Worm (Caenorhabditis elegans) whole organism, L1 larva: ENCODE measurements around the gene F13B12.3.

ENCODE experiments used
- C16A3.4 ChIP-seq: fragments of 150-350 bp; optimal IDR thresholded peaks from 2 replicates; lab custom pipeline; 2014; ENCODE audit warnings: missing biosample characterization, missing genetic modification characterization
- C34B4.2 ChIP-seq: sonication (generic microtip); optimal IDR thresholded peaks from 2 replicates; lab custom pipeline; 2017; ENCODE audit warnings: mild to moderate bottlenecking, missing genetic modification characterization, missing compliant biosample characterization
- F16B12.6 ChIP-seq: fragments of 150-350 bp; optimal IDR thresholded peaks from 2 replicates; lab custom pipeline; 2014; ENCODE audit warnings: missing biosample characterization, missing genetic modification characterization
- aha-1 ChIP-seq: fragments of 150-350 bp; optimal IDR thresholded peaks from 2 replicates; lab custom pipeline; 2014; ENCODE audit warnings: missing biosample characterization, missing genetic modification characterization
- alr-1 ChIP-seq: fragments of 200-800 bp; sonication (Bioruptor generic); optimal IDR thresholded peaks from 2 replicates; lab custom pipeline; 2018; ENCODE audit warnings: borderline replicate concordance, mild to moderate bottlenecking, missing genetic modification characterization, missing compliant biosample characterization
- ama-1 ChIP-seq: fragments of 150-350 bp; optimal IDR thresholded peaks from 2 replicates; lab custom pipeline; 2014
- ceh-63 ChIP-seq: fragments of 200-800 bp; sonication (Bioruptor generic); optimal IDR thresholded peaks from 2 replicates; lab custom pipeline; 2018; ENCODE audit warnings: mild to moderate bottlenecking, missing genetic modification characterization, missing compliant biosample characterization
- ceh-8 ChIP-seq: fragments of 200-800 bp; sonication (Bioruptor generic); optimal IDR thresholded peaks from 2 replicates; lab custom pipeline; 2018; ENCODE audit warnings: mild to moderate bottlenecking, missing genetic modification characterization, moderate library complexity, missing compliant biosample characterization
- ceh-88 ChIP-seq: fragments of 200-800 bp; sonication (Bioruptor generic); IDR thresholded peaks from 2 replicates; pipeline ENCODE4 v1.3.6; 2022; ENCODE audit warnings: missing genetic modification characterization, missing compliant biosample characterization
- ceh-90 ChIP-seq: sonication (generic microtip); optimal IDR thresholded peaks from 2 replicates; lab custom pipeline; 2016; ENCODE audit warnings: missing genetic modification characterization, missing compliant biosample characterization
- dpl-1 ChIP-seq, 3 experiments: fragments of 150-350 bp in 2 of 3; sonication (generic microtip) in 1 of 3; optimal IDR thresholded peaks; 2 replicates each; lab custom pipeline; 2014 to 2017; ENCODE audit warnings: missing biosample characterization in 3 of 3, missing genetic modification characterization in 3 of 3, missing genetic modification reagents in 3 of 3
- dsc-1 ChIP-seq: sonication (generic microtip); optimal IDR thresholded peaks from 2 replicates; lab custom pipeline; 2016; ENCODE audit warnings: mild to moderate bottlenecking, missing genetic modification characterization, missing compliant biosample characterization
- efl-1 ChIP-seq, 4 experiments: fragments of 150-350 bp; optimal IDR thresholded peaks in 3 of 4; peaks in 1 of 4; 1 replicate in 1 of 4; 2 replicates in 3 of 4; lab custom pipeline; 2014; ENCODE audit warnings: missing biosample characterization in 2 of 4, missing genetic modification characterization in 2 of 4, missing genetic modification reagents in 2 of 4
- efl-3 ChIP-seq: fragments of 200-800 bp; sonication (Bioruptor generic); optimal IDR thresholded peaks from 2 replicates; lab custom pipeline; 2018; ENCODE audit warnings: mild to moderate bottlenecking, missing genetic modification characterization, missing compliant biosample characterization
- egl-13 ChIP-seq: sonication (generic microtip); optimal IDR thresholded peaks from 2 replicates; lab custom pipeline; 2016; ENCODE audit warnings: missing genotype, missing genetic modification reagents, missing genetic modification characterization, missing compliant biosample characterization
- elt-2 ChIP-seq: sonication (generic microtip); optimal IDR thresholded peaks from 2 replicates; lab custom pipeline; 2016; ENCODE audit warnings: missing genetic modification characterization, mild to moderate bottlenecking, inconsistent platforms, missing compliant biosample characterization, missing genetic modification reagents
- fkh-10 ChIP-seq: sonication (generic microtip); optimal IDR thresholded peaks from 2 replicates; lab custom pipeline; 2017; ENCODE audit warnings: missing biosample characterization, missing genetic modification reagents, missing genetic modification characterization
- fkh-4 ChIP-seq: sonication (generic microtip); optimal IDR thresholded peaks from 2 replicates; lab custom pipeline; 2016; ENCODE audit warnings: missing compliant biosample characterization, missing genetic modification characterization, borderline replicate concordance
- fkh-8 ChIP-seq: sonication (generic microtip); optimal IDR thresholded peaks from 2 replicates; lab custom pipeline; 2016; ENCODE audit warnings: mild to moderate bottlenecking, missing genetic modification characterization, missing compliant biosample characterization
- grh-1 ChIP-seq: fragments of 200-800 bp; sonication (Bioruptor generic); IDR thresholded peaks from 2 replicates; pipeline ENCODE4 v1.3.6; 2022; ENCODE audit warnings: missing genetic modification reagents, missing genetic modification characterization, missing compliant biosample characterization
- hlh-17 ChIP-seq: fragments of 200-800 bp; sonication (Bioruptor generic); optimal IDR thresholded peaks from 2 replicates; lab custom pipeline; 2018; ENCODE audit warnings: missing genetic modification characterization, mild to moderate bottlenecking, missing compliant biosample characterization, moderate library complexity, borderline replicate concordance
- isw-1 ChIP-seq: fragments of 200-800 bp; sonication (Bioruptor generic); IDR thresholded peaks from 2 replicates; pipeline ENCODE4 v1.3.6; 2022; ENCODE audit warnings: missing genetic modification characterization, missing compliant biosample characterization
- lin-13 ChIP-seq: fragments of 150-350 bp; optimal IDR thresholded peaks from 2 replicates; lab custom pipeline; 2014; ENCODE audit warnings: missing biosample characterization, missing genetic modification reagents, missing genetic modification characterization
- lin-14 ChIP-seq: fragments of 200-800 bp; sonication (Bioruptor generic); optimal IDR thresholded peaks from 2 replicates; lab custom pipeline; 2018; ENCODE audit warnings: mild to moderate bottlenecking, missing genetic modification characterization, moderate library complexity, missing compliant biosample characterization
- lin-15B ChIP-seq: fragments of 150-350 bp; sonication (generic microtip); optimal IDR thresholded peaks from 3 replicates; lab custom pipeline; 2014; ENCODE audit warnings: missing biosample characterization, missing genetic modification characterization
- lin-35 ChIP-seq, 2 experiments: fragments of 150-350 bp; optimal IDR thresholded peaks; 2 replicates each; lab custom pipeline; 2014; ENCODE audit warnings: missing biosample characterization in 2 of 2, missing genetic modification characterization in 2 of 2, missing genetic modification reagents in 2 of 2
- lin-39 ChIP-seq: fragments of 150-350 bp; optimal IDR thresholded peaks from 2 replicates; lab custom pipeline; 2014; ENCODE audit warnings: missing biosample characterization, missing genetic modification reagents, missing genetic modification characterization
- lsy-2 ChIP-seq, 2 experiments: fragments of 150-350 bp; optimal IDR thresholded peaks; 2 replicates each; lab custom pipeline; 2014; ENCODE audit warnings: missing biosample characterization in 2 of 2, missing genetic modification characterization in 2 of 2
- mab-9 ChIP-seq: fragments of 200-800 bp; sonication (Bioruptor generic); IDR thresholded peaks from 2 replicates; pipeline ENCODE4 v1.3.6; 2022; ENCODE audit warnings: missing genetic modification reagents, missing genetic modification characterization, missing compliant biosample characterization
- mep-1 ChIP-seq: fragments of 150-350 bp; optimal IDR thresholded peaks from 2 replicates; lab custom pipeline; 2014; ENCODE audit warnings: missing biosample characterization, missing genetic modification characterization
- nhr-12 ChIP-seq: sonication (generic microtip); optimal IDR thresholded peaks from 2 replicates; lab custom pipeline; 2017; ENCODE audit warnings: missing biosample characterization, missing genetic modification characterization
- nhr-19 ChIP-seq: fragments of 200-800 bp; sonication (Bioruptor generic); conservative IDR thresholded peaks from 2 replicates; pipeline ENCODE4 v1.3.6; 2022; ENCODE audit warnings: missing genetic modification characterization, missing compliant biosample characterization
- nhr-20 ChIP-seq: sonication (generic microtip); optimal IDR thresholded peaks from 2 replicates; lab custom pipeline; 2016; ENCODE audit warnings: mild to moderate bottlenecking, missing genetic modification characterization, missing compliant biosample characterization
- nhr-47 ChIP-seq: sonication (generic microtip); optimal IDR thresholded peaks from 2 replicates; lab custom pipeline; 2016; ENCODE audit warnings: mild to moderate bottlenecking, missing genetic modification characterization, moderate library complexity, missing compliant biosample characterization
- nhr-71 ChIP-seq: sonication (generic microtip); optimal IDR thresholded peaks from 2 replicates; lab custom pipeline; 2016; ENCODE audit warnings: mild to moderate bottlenecking, missing genetic modification characterization, moderate library complexity, missing compliant biosample characterization
- pag-3 ChIP-seq: sonication (generic microtip); optimal IDR thresholded peaks from 2 replicates; lab custom pipeline; 2017; ENCODE audit warnings: missing genetic modification characterization, mild to moderate bottlenecking, missing compliant biosample characterization, antibody characterized with exemption, borderline replicate concordance; ENCODE audit not compliant: insufficient read depth
- pax-3 ChIP-seq: fragments of 200-800 bp; sonication (Bioruptor generic); optimal IDR thresholded peaks from 2 replicates; lab custom pipeline; 2018; ENCODE audit warnings: mild to moderate bottlenecking, missing genetic modification characterization, moderate library complexity, missing compliant biosample characterization
- rnt-1 ChIP-seq: sonication (generic microtip); optimal IDR thresholded peaks from 2 replicates; lab custom pipeline; 2016; ENCODE audit warnings: mild to moderate bottlenecking, missing genetic modification characterization, moderate library complexity, missing compliant biosample characterization
- sox-4 ChIP-seq: sonication (generic microtip); optimal IDR thresholded peaks from 2 replicates; lab custom pipeline; 2016; ENCODE audit warnings: missing genetic modification characterization, missing compliant biosample characterization
- sup-37 ChIP-seq: fragments of 200-800 bp; sonication (Bioruptor generic); optimal IDR thresholded peaks from 2 replicates; lab custom pipeline; 2018; ENCODE audit warnings: mild to moderate bottlenecking, missing genetic modification characterization, missing compliant biosample characterization
- tbx-2 ChIP-seq: sonication (generic microtip); optimal IDR thresholded peaks from 2 replicates; lab custom pipeline; 2016; ENCODE audit warnings: missing genetic modification characterization, missing compliant biosample characterization
- unc-30 ChIP-seq: sonication (generic microtip); optimal IDR thresholded peaks from 2 replicates; lab custom pipeline; 2017; ENCODE audit warnings: missing biosample characterization, missing genetic modification characterization
- unc-98 ChIP-seq: fragments of 200-800 bp; sonication (Bioruptor generic); IDR thresholded peaks from 2 replicates; pipeline ENCODE4 v1.3.6; 2022; ENCODE audit warnings: missing genetic modification characterization, missing compliant biosample characterization
- vab-15 ChIP-seq: sonication (generic microtip); optimal IDR thresholded peaks from 2 replicates; lab custom pipeline; 2017; ENCODE audit warnings: missing genotype, mild to moderate bottlenecking, missing genetic modification characterization, missing compliant biosample characterization
- zip-4 ChIP-seq: fragments of 200-800 bp; sonication (Bioruptor generic); optimal IDR thresholded peaks from 2 replicates; lab custom pipeline; 2018; ENCODE audit warnings: mild to moderate bottlenecking, missing genetic modification characterization, moderate library complexity, missing compliant biosample characterization

F13B12.3 gene

DNA sequence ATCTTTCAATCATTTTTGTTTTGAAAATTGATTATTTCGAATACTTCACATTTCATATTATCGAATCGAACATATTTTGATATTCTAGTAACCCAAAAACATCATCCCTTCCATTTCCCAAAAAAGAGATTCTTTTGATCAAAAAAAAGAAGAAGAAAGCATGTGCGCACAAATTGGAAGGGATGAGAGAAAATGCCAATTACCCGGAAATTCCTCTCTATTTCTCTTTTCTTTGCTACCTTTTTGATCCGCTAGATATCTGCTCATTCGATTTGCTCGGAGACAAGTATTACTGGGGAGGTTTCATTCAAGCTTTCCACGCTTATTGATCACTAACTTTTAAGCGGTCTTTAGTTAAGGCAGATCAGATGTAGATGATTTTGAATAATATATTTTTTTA, 42.1 kb upstream of the F13B12.3 start (continued):
- no peak for TF ChIP-seq lin-39 (tag; lab: Kevin White, UChicago)
- TF ChIP-seq fkh-10 (GFP tag; lab: Kevin White, UChicago): peak; percentile 63
- no peak for TF ChIP-seq dpl-1 (GFP tag; optimal IDR thresholded peaks at IDR 0.05; lab: Kevin White, UChicago)
- TF ChIP-seq unc-30: no peak
- no peak for TF ChIP-seq elt-2 (tag; lab: Kevin White, UChicago)
- TF ChIP-seq unc-98 (GFP tag; lab: Robert Waterston, UW): no peak

DNA sequence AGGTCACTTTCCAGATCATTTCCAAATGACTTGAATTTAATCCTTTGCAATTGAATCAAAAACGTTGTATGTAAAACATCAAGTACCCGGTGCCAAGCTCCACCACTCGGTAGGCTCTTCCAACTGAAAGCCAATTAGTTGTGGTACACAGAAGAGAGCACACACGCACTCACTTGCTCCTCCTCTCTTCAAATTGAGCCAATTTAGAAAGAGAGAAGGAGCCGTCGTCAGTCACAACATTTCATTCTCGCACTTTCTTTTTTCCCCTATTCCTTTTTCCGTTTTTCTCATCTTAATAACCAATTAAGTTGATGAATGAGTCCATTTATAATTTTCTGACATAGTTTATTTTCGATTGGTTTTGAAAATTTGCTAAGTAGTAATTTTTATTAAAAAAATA, 40.7 kb upstream of the F13B12.3 start:
- TF ChIP-seq lsy-2 (tag; optimal IDR thresholded peaks at IDR 0.05; lab: Kevin White, UChicago) (peak in 1 of 2 experiments; percentile 19), ceh-63 (GFP tag; lab: Kevin White, UChicago) (peak; percentile 12), egl-13 (tag; lab: Kevin White, UChicago) (no peak), tbx-2 (tag; lab: Kevin White, UChicago) (peak; percentile 17), alr-1 (tag; lab: Kevin White, UChicago) (no peak), fkh-8 (tag; lab: Kevin White, UChicago) (no peak), pag-3 (no peak), zip-4 (no peak), sox-4 (tag; lab: Kevin White, UChicago) (no peak), pax-3 (no peak), nhr-71 (peak; percentile 46), ama-1 (no peak), fkh-10 (GFP tag; lab: Kevin White, UChicago) (peak; percentile 12), nhr-20 (tag; lab: Kevin White, UChicago) (no peak), C16A3.4 (tag; lab: Kevin White, UChicago) (no peak), lin-14 (GFP tag; lab: Kevin White, UChicago) (peak; percentile 78), ceh-8 (GFP tag; lab: Kevin White, UChicago) (peak; percentile 63), nhr-47 (tag; lab: Kevin White, UChicago) (peak; percentile 34), F16B12.6 (tag; lab: Kevin White, UChicago) (no peak), lin-13 (no peak), lin-35 (GFP tag; optimal IDR thresholded peaks at IDR 0.05; lab: Kevin White, UChicago) (no peak)

DNA sequence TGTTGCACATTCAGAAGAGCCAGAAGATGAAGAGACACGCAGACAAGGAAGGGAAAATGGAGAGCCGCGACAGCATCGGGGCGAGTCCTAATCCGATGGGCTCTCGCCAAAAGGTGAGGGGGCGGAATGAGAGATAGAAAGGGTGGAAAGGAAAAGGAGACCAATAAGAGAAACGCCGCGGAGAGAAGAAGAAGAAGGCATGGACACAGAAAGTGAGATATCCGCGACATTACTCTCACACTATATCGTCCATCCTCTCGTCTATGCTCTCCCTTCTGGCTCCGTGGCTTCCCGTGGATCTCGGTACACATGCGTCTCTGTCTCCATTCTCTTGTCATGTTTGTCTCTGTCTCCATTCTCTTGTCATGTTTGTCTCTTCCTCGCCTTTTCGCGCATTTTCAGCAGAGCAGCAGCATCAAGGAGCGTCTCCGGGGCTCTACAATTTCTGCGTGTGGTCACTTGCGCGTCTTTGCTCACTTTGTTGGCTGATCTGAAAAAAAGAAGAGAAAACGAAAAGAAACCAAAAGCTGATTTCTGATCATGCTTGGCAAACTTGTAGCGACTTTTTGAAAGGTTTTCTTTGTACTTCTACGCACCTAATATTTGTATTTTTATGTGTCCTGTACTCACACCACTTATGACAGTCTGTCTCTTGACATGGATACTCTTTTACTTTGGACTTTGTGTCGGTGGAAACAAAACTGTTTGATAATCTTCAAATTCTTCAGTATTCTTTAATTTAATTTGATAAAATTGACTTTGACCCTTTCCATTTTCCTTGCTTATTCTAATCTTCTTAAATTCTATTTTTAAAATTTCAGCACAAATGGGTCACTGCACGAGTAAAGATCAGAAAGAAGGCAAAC, 35.5 kb upstream of the F13B12.3 start, which contains the start of gene gpa-7:
TSS of gene gpa-7 (plus strand) at position 816 of the 866 bp plus-strand sequence.
- TF ChIP-seq unc-98 (GFP tag; lab: Robert Waterston, UW) (no peak), fkh-8 (tag; lab: Kevin White, UChicago) (peak; percentile 88), efl-3 (no peak), isw-1 (peak; percentile 61), mep-1 (tag; lab: Kevin White, UChicago) (peak; percentile 32), rnt-1 (tag; lab: Kevin White, UChicago) (peak; percentile 45), C34B4.2 (tag; lab: Kevin White, UChicago) (no peak), nhr-19 (GFP tag; lab: Robert Waterston, UW) (peak; percentile 39), nhr-12 (tag; lab: Kevin White, UChicago) (no peak), lin-15B (tag; lab: Kevin White, UChicago) (no peak), ceh-88 (no peak), ceh-90 (tag; lab: Kevin White, UChicago) (no peak), efl-1 (optimal IDR thresholded peaks at IDR 0.05; lab: Kevin White, UChicago) (peak; percentile 49 to 73), efl-1 (GFP tag; optimal IDR thresholded peaks at IDR 0.05 in 1 of 2; lab: Kevin White, UChicago) (peak; percentile 4 to 10), sup-37 (GFP tag; lab: Kevin White, UChicago) (no peak), grh-1 (GFP tag; lab: Robert Waterston, UW) (no peak), nhr-71 (peak; percentile 86), hlh-17 (no peak), vab-15 (tag; lab: Kevin White, UChicago) (no peak), fkh-4 (tag; lab: Kevin White, UChicago) (no peak), nhr-20 (tag; lab: Kevin White, UChicago) (peak; percentile 57), tbx-2 (tag; lab: Kevin White, UChicago) (peak; percentile 86), dsc-1 (tag; lab: Kevin White, UChicago) (peak; percentile 74), elt-2 (tag; lab: Kevin White, UChicago) (no peak), mab-9 (GFP tag; lab: Robert Waterston, UW) (no peak), lin-39 (tag; lab: Kevin White, UChicago) (no peak), aha-1 (no peak), dpl-1 (GFP tag; optimal IDR thresholded peaks at IDR 0.05; lab: Kevin White, UChicago) (peak in 2 of 3 experiments; percentile 18 to 25), pax-3 (peak; percentile 71)
